Worm (Caenorhabditis elegans) whole organism, L4 larva: Measurements from ENCODE around the gene rsp-3.

Experiments used
- F26F4.8 ChIP-seq: fragments of 200-800 bp; sonication (Bioruptor generic); conservative IDR thresholded peaks from 2 replicates; pipeline ENCODE4 v1.3.6; 2022; ENCODE audit warnings: missing genetic modification characterization, missing compliant biosample characterization
- R02D3.7 ChIP-seq: fragments of 150-350 bp; sonication (generic microtip); optimal IDR thresholded peaks from 3 replicates; lab custom pipeline; 2014; ENCODE audit warnings: missing biosample characterization, missing genetic modification characterization
- T26A8.4 ChIP-seq: fragments of 200-800 bp; sonication (Bioruptor generic); IDR thresholded peaks from 2 replicates; pipeline ENCODE4 v1.3.6; 2022; ENCODE audit warnings: missing genetic modification characterization, missing compliant biosample characterization
- Y105C5A.15 ChIP-seq: fragments of 200-800 bp; sonication (Bioruptor generic); IDR thresholded peaks from 2 replicates; pipeline ENCODE4 v1.3.6; 2022; ENCODE audit warnings: missing genetic modification characterization, missing compliant biosample characterization
- aly-2 ChIP-seq: sonication (generic microtip); optimal IDR thresholded peaks from 2 replicates; lab custom pipeline; 2018; ENCODE audit warnings: missing biosample characterization, missing genetic modification characterization
- ama-1 ChIP-seq: fragments of 150-350 bp; optimal IDR thresholded peaks from 2 replicates; lab custom pipeline; 2014; ENCODE audit warnings: inconsistent platforms, mixed read lengths
- arid-1 ChIP-seq: fragments of 200-800 bp; sonication (Bioruptor generic); conservative IDR thresholded peaks from 2 replicates; pipeline ENCODE4 v1.3.6; 2022; ENCODE audit warnings: missing genetic modification reagents, missing genetic modification characterization, missing compliant biosample characterization
- ceh-20 ChIP-seq: fragments of 200-800 bp; sonication (Bioruptor generic); IDR thresholded peaks from 2 replicates; pipeline ENCODE4 v1.3.6; 2022; ENCODE audit warnings: missing genetic modification reagents, missing genetic modification characterization, missing compliant biosample characterization
- ctbp-1 ChIP-seq: fragments of 200-800 bp; sonication (Bioruptor generic); IDR thresholded peaks from 2 replicates; pipeline ENCODE4 v1.3.6; 2022; ENCODE audit warnings: missing genetic modification reagents, missing genetic modification characterization, missing compliant biosample characterization
- daf-16 ChIP-seq, 3 experiments: sonication (generic microtip); optimal IDR thresholded peaks; 2 replicates each; lab custom pipeline; 2016 to 2017; ENCODE audit warnings: missing genetic modification characterization in 3 of 3, missing genetic modification reagents in 3 of 3, mild to moderate bottlenecking in 2 of 3, missing compliant biosample characterization in 2 of 3, missing biosample characterization in 1 of 3, moderate library complexity in 1 of 3
- daf-8 ChIP-seq: fragments of 200-800 bp; sonication (Bioruptor generic); IDR thresholded peaks from 2 replicates; pipeline ENCODE4 v1.3.6; 2022; ENCODE audit warnings: missing genetic modification characterization, missing compliant biosample characterization
- dmd-8 ChIP-seq: fragments of 200-800 bp; sonication (Bioruptor generic); IDR thresholded peaks from 2 replicates; pipeline ENCODE4 v1.3.6; 2022; ENCODE audit warnings: missing genetic modification characterization, missing compliant biosample characterization
- dpl-1 ChIP-seq: fragments of 150-350 bp; optimal IDR thresholded peaks from 2 replicates; lab custom pipeline; 2014; ENCODE audit warnings: missing biosample characterization, missing genetic modification reagents, missing genetic modification characterization
- dve-1 ChIP-seq: sonication (generic microtip); optimal IDR thresholded peaks from 2 replicates; lab custom pipeline; 2017; ENCODE audit warnings: antibody characterized with exemption, mild to moderate bottlenecking, missing genetic modification characterization, missing compliant biosample characterization; ENCODE audit not compliant: insufficient read depth
- egl-43 ChIP-seq: fragments of 200-800 bp; sonication (Bioruptor generic); IDR thresholded peaks from 2 replicates; pipeline ENCODE4 v1.3.6; 2022; ENCODE audit warnings: missing genetic modification reagents, missing genetic modification characterization, missing compliant biosample characterization
- fkh-10 ChIP-seq: fragments of 150-350 bp; optimal IDR thresholded peaks from 2 replicates; lab custom pipeline; 2014; ENCODE audit warnings: missing biosample characterization, missing genetic modification reagents, missing genetic modification characterization
- gei-8 ChIP-seq: fragments of 200-800 bp; sonication (Bioruptor generic); optimal IDR thresholded peaks from 2 replicates; lab custom pipeline; 2018; ENCODE audit warnings: mild to moderate bottlenecking, missing genetic modification characterization, missing compliant biosample characterization
- hif-1 ChIP-seq, 2 experiments: sonication (generic microtip); optimal IDR thresholded peaks; 2 replicates each; lab custom pipeline; 2016 to 2017; ENCODE audit warnings: missing compliant biosample characterization in 2 of 2, missing genetic modification characterization in 2 of 2, missing genetic modification reagents in 2 of 2, missing genotype in 2 of 2, mild to moderate bottlenecking in 1 of 2
- hlh-30 ChIP-seq: sonication (generic microtip); optimal IDR thresholded peaks from 2 replicates; lab custom pipeline; 2017; ENCODE audit warnings: antibody characterized with exemption, mild to moderate bottlenecking, missing genetic modification characterization, missing compliant biosample characterization; ENCODE audit not compliant: insufficient read depth
- jun-1 ChIP-seq: fragments of 150-350 bp; optimal IDR thresholded peaks from 2 replicates; lab custom pipeline; 2014; ENCODE audit warnings: missing biosample characterization, missing genetic modification reagents, missing genetic modification characterization
- lin-13 ChIP-seq: fragments of 150-350 bp; optimal IDR thresholded peaks from 2 replicates; lab custom pipeline; 2014; ENCODE audit warnings: missing biosample characterization, missing genetic modification reagents, missing genetic modification characterization
- lin-29 ChIP-seq: fragments of 200-800 bp; sonication (Bioruptor generic); IDR thresholded peaks from 2 replicates; pipeline ENCODE4 v1.3.6; 2022; ENCODE audit warnings: missing genetic modification reagents, missing genetic modification characterization, missing compliant biosample characterization
- lin-38 ChIP-seq: fragments of 200-800 bp; sonication (Bioruptor generic); IDR thresholded peaks from 2 replicates; pipeline ENCODE4 v1.3.6; 2022; ENCODE audit warnings: missing genetic modification reagents, missing genetic modification characterization, missing compliant biosample characterization
- lin-39 ChIP-seq: fragments of 150-350 bp; optimal IDR thresholded peaks from 2 replicates; lab custom pipeline; 2014; ENCODE audit warnings: missing biosample characterization, missing genetic modification reagents, missing genetic modification characterization
- lsy-2 ChIP-seq, 2 experiments: fragments of 150-350 bp in 1 of 2; sonication (generic microtip) in 1 of 2; optimal IDR thresholded peaks; 2 replicates each; lab custom pipeline; 2014 to 2017; ENCODE audit warnings: missing biosample characterization in 2 of 2, missing genetic modification characterization in 2 of 2
- mdt-29 ChIP-seq: fragments of 200-800 bp; sonication (Bioruptor generic); IDR thresholded peaks from 2 replicates; pipeline ENCODE4 v1.3.6; 2022; ENCODE audit warnings: missing genetic modification reagents, missing genetic modification characterization, missing compliant biosample characterization
- mep-1 ChIP-seq: fragments of 150-350 bp; sonication (generic microtip); optimal IDR thresholded peaks from 3 replicates; lab custom pipeline; 2014; ENCODE audit warnings: missing biosample characterization, missing genetic modification characterization
- mes-2 ChIP-seq: sonication (generic microtip); optimal IDR thresholded peaks from 2 replicates; lab custom pipeline; 2016; ENCODE audit warnings: missing genotype, mild to moderate bottlenecking, missing genetic modification characterization, missing compliant biosample characterization; ENCODE audit not compliant: poor library complexity, severe bottlenecking
- nhr-102 ChIP-seq: sonication (generic microtip); optimal IDR thresholded peaks from 2 replicates; lab custom pipeline; 2016; ENCODE audit warnings: mild to moderate bottlenecking, missing genetic modification characterization, moderate library complexity, missing compliant biosample characterization
- nhr-28 ChIP-seq: fragments of 150-350 bp; optimal IDR thresholded peaks from 2 replicates; lab custom pipeline; 2014; ENCODE audit warnings: missing biosample characterization, missing genetic modification characterization
- nhr-6 ChIP-seq: fragments of 150-350 bp; optimal IDR thresholded peaks from 2 replicates; lab custom pipeline; 2014; ENCODE audit warnings: missing biosample characterization, missing genetic modification characterization
- nhr-77 ChIP-seq: fragments of 150-350 bp; optimal IDR thresholded peaks from 2 replicates; lab custom pipeline; 2014; ENCODE audit warnings: missing biosample characterization, missing genetic modification characterization
- php-3 ChIP-seq: fragments of 200-800 bp; sonication (Bioruptor generic); IDR thresholded peaks from 2 replicates; pipeline ENCODE4 v1.3.6; 2022; ENCODE audit warnings: missing genetic modification reagents, missing genetic modification characterization, missing compliant biosample characterization
- rbr-2 ChIP-seq: sonication (generic microtip); optimal IDR thresholded peaks from 2 replicates; lab custom pipeline; 2016; ENCODE audit warnings: missing genotype, missing genetic modification characterization, missing compliant biosample characterization
- sdz-12 ChIP-seq: fragments of 200-800 bp; sonication (Bioruptor generic); optimal IDR thresholded peaks from 2 replicates; lab custom pipeline; 2018; ENCODE audit warnings: mild to moderate bottlenecking, missing genetic modification characterization, missing compliant biosample characterization
- set-16 ChIP-seq: fragments of 200-800 bp; sonication (Bioruptor generic); IDR thresholded peaks from 2 replicates; pipeline ENCODE4 v1.3.6; 2022; ENCODE audit warnings: missing genetic modification reagents, missing genetic modification characterization, missing compliant biosample characterization
- unc-130 ChIP-seq: sonication (generic microtip); optimal IDR thresholded peaks from 2 replicates; lab custom pipeline; 2016; ENCODE audit warnings: missing genetic modification reagents, missing genetic modification characterization, missing compliant biosample characterization
- zag-1 ChIP-seq: fragments of 150-350 bp; optimal IDR thresholded peaks from 2 replicates; lab custom pipeline; 2014; ENCODE audit warnings: missing biosample characterization, missing genetic modification characterization
- zip-11 ChIP-seq: fragments of 200-800 bp; sonication (Bioruptor generic); IDR thresholded peaks from 2 replicates; pipeline ENCODE4 v1.3.6; 2022; ENCODE audit warnings: missing genetic modification characterization, missing compliant biosample characterization
- ztf-7 ChIP-seq: fragments of 150-350 bp; optimal IDR thresholded peaks from 2 replicates; lab custom pipeline; 2014; ENCODE audit warnings: missing biosample characterization, missing genetic modification characterization

rsp-3 gene

DNA sequence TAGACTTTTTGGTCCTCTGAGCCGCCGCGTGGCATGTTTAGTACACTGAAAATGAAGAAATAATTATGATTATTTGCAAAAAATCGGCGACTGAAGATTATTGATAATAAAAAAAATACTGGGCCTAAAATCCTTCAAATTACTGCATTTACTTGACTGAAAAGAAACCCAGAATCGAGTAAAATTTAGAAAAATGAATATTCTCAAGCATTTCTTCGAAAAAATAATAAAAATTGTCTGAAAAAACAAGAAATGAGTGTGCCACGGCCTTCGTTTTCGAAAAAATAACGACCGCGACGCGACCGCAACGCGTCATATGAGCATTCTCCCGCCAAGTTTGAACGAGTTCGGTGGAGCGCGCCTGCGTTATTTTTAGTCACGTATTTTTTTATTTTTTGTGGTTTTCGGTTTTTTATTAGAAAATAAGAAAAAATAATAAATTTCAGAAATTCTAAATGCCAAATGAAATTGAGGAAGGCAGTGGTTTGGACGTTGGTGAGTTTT, at the start of gene rsp-3, which contains the start of gene spin-4:
Gene rsp-3, minus strand, starts transcription at position 51 of the 504 bp plus-strand sequence.
Gene spin-4, plus strand, starts transcription at position 447 of the 504 bp plus-strand sequence.
- peak; percentile 36 for TF ChIP-seq nhr-77
- TF ChIP-seq gei-8 (GFP tag; lab: Kevin White, UChicago) = no peak
- TF ChIP-seq dve-1 (tag; lab: Kevin White, UChicago) = peak; percentile 74
- no peak for TF ChIP-seq php-3 (GFP tag; lab: Robert Waterston, UW)
- TF ChIP-seq zag-1 = no peak
- peak; percentile 91 for TF ChIP-seq dpl-1
- TF ChIP-seq ztf-7 (tag; lab: Kevin White, UChicago) = peak; percentile 43
- peak; percentile 98 for TF ChIP-seq hlh-30 (tag; lab: Kevin White, UChicago)
- TF ChIP-seq zip-11 = no peak
- TF ChIP-seq lsy-2 (tag; optimal IDR thresholded peaks at IDR 0.05; lab: Kevin White, UChicago) = peak in 1 of 2 experiments; percentile 90
- TF ChIP-seq sdz-12 (GFP tag; lab: Kevin White, UChicago) = no peak
- TF ChIP-seq lin-38 (GFP tag; lab: Robert Waterston, UW) = peak; percentile 92
- peak in 1 of 2 experiments; percentile 69 for TF ChIP-seq hif-1 (tag; optimal IDR thresholded peaks at IDR 0.05; lab: Kevin White, UChicago)
- peak; percentile 51 for TF ChIP-seq unc-130 (GFP tag; lab: Kevin White, UChicago)
- peak; percentile 23 for TF ChIP-seq lin-13 (GFP tag; lab: Kevin White, UChicago)
- no peak for TF ChIP-seq T26A8.4 (GFP tag; lab: Robert Waterston, UW)
- TF ChIP-seq mes-2 (tag; lab: Kevin White, UChicago) = peak; percentile 81
- TF ChIP-seq mdt-29 (GFP tag; lab: Robert Waterston, UW) = no peak
- no peak for TF ChIP-seq F26F4.8
- peak; percentile 59 for TF ChIP-seq nhr-6
- TF ChIP-seq nhr-28 (tag; lab: Kevin White, UChicago) = peak; percentile 41
- no peak for TF ChIP-seq dmd-8
- TF ChIP-seq R02D3.7 (tag; lab: Kevin White, UChicago) = no peak
- TF ChIP-seq Y105C5A.15 (GFP tag; lab: Robert Waterston, UW) = no peak
- no peak for TF ChIP-seq daf-16 (GFP tag; optimal IDR thresholded peaks at IDR 0.05; lab: Kevin White, UChicago)
- TF ChIP-seq daf-16 (tag; optimal IDR thresholded peaks at IDR 0.05; lab: Kevin White, UChicago) = peak; percentile 55
- no peak for TF ChIP-seq ctbp-1 (GFP tag; lab: Robert Waterston, UW)
- TF ChIP-seq nhr-102 (tag; lab: Kevin White, UChicago) = peak; percentile 10
- no peak for TF ChIP-seq lin-39
- no peak for TF ChIP-seq egl-43 (GFP tag; lab: Robert Waterston, UW)
- TF ChIP-seq rbr-2 = peak; percentile 53
- TF ChIP-seq aly-2 = no peak
- TF ChIP-seq ceh-20 = no peak
- no peak for TF ChIP-seq lin-29 (GFP tag; lab: Robert Waterston, UW)
- no peak for TF ChIP-seq daf-8 (GFP tag; lab: Robert Waterston, UW)
- TF ChIP-seq fkh-10 = peak; percentile 26
- TF ChIP-seq arid-1 = no peak
- TF ChIP-seq jun-1 = no peak
- TF ChIP-seq mep-1 (tag; lab: Kevin White, UChicago) = peak; percentile 73
- peak; percentile 44 for TF ChIP-seq ama-1

DNA sequence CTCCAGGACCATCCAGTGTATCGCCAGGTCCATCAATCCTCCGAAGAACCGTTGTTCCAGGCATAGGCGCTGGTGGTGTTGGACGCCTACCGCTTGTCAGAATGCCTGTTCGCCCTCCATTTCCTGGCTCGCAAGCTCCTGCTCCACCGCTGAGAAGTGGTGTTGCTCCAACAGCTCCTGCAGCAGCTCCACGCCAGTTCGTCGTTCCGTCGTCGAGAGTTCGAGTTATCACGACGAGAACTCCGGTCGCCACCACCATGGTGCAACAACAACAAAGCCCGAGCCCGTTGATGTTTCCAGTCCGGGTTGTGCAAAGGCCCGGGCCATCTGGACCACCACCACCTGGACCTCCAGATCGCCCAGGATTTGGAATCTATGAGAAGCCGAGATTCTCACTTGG, 40.4 kb upstream of the rsp-3 start:
- no peak for TF ChIP-seq daf-16 (GFP tag; optimal IDR thresholded peaks at IDR 0.05; lab: Kevin White, UChicago)
- no peak for TF ChIP-seq daf-16 (tag; optimal IDR thresholded peaks at IDR 0.05; lab: Kevin White, UChicago)
- peak; percentile 85 for TF ChIP-seq set-16 (GFP tag; lab: Robert Waterston, UW)
